Worm (Caenorhabditis elegans): Measurements from ENCODE around the gene acl-4.

acl-4 gene

ce11 chrX:2048865-2049405 is 21.3 kb downstream of the acl-4 start (continued):
- no peak for TF ChIP-seq mel-28 (tag; optimal IDR thresholded peaks at IDR 0.05; ENCODE audit: borderline replicate concordance)

- TF ChIP-seq hsf-1 (GFP tag; IDR thresholded peaks at IDR 0.05): no peak
- no peak for TF ChIP-seq ZK185.1 (tag; optimal IDR thresholded peaks at IDR 0.05; ENCODE audit: poor library complexity, severe bottlenecking)
- no peak for TF ChIP-seq F10E7.11 (tag; optimal IDR thresholded peaks at IDR 0.05)
- no peak for TF ChIP-seq cebp-1 (GFP tag; IDR thresholded peaks at IDR 0.05)
- no peak for TF ChIP-seq cebp-1 (tag; optimal IDR thresholded peaks at IDR 0.05)
- no peak for TF ChIP-seq sdz-38 (tag; optimal IDR thresholded peaks at IDR 0.05)
- TF ChIP-seq lin-54 (GFP tag; optimal IDR thresholded peaks at IDR 0.05): no peak
- TF ChIP-seq Y67H2A.10 (GFP tag; conservative IDR thresholded peaks at IDR 0.05): no peak
- no peak for TF ChIP-seq snpc-1.3 (tag; optimal IDR thresholded peaks at IDR 0.05; ENCODE audit: insufficient read depth)
- TF ChIP-seq ceh-91 (GFP tag; IDR thresholded peaks at IDR 0.05): no peak
- TF ChIP-seq tlf-1 (GFP tag; optimal IDR thresholded peaks at IDR 0.05): no peak
- no peak for TF ChIP-seq sptf-2 (GFP tag; optimal IDR thresholded peaks at IDR 0.05)
- no peak for TF ChIP-seq snpc-1.1 (tag; optimal IDR thresholded peaks at IDR 0.05; ENCODE audit: insufficient read depth)
- no peak for TF ChIP-seq repo-1 (tag; optimal IDR thresholded peaks at IDR 0.05)
- no peak for TF ChIP-seq madf-8 (GFP tag; conservative IDR thresholded peaks at IDR 0.05)
- no peak for TF ChIP-seq ceh-27 (GFP tag; optimal IDR thresholded peaks at IDR 0.05)
- TF ChIP-seq dpff-1 (tag; optimal IDR thresholded peaks at IDR 0.05): no peak
- no peak for TF ChIP-seq ccch-3 (GFP tag; optimal IDR thresholded peaks at IDR 0.05)
- TF ChIP-seq Y53G8AR.9 (GFP tag; conservative IDR thresholded peaks at IDR 0.05): no peak
- TF ChIP-seq lin-40 (tag; optimal IDR thresholded peaks at IDR 0.05): no peak
- TF ChIP-seq ama-1 (optimal IDR thresholded peaks at IDR 0.05): no peak
- no peak for TF ChIP-seq ama-1 (GFP tag; optimal IDR thresholded peaks at IDR 0.05)
Observed at ce11 chrX:2047208-2047946, 22.9 kb downstream of the acl-4 start.

- TF ChIP-seq unc-62 (GFP tag; optimal IDR thresholded peaks at IDR 0.05) (peak; percentile 79), lin-40 (tag; optimal IDR thresholded peaks at IDR 0.05) (no peak), ceh-91 (GFP tag; IDR thresholded peaks at IDR 0.05) (no peak), sdz-38 (tag; optimal IDR thresholded peaks at IDR 0.05) (no peak), B0261.1 (tag; optimal IDR thresholded peaks at IDR 0.05) (no peak), ceh-40 (GFP tag; IDR thresholded peaks at IDR 0.05) (no peak), nfyb-1 (GFP tag; IDR thresholded peaks at IDR 0.05) (0 out of 2 replicates have a peak, but pooled peaks have one; percentile 37), egl-44 (GFP tag; IDR thresholded peaks at IDR 0.05) (peak; percentile 49; the same call in 1 of the 2 replicates), tbp1 (GFP tag; optimal IDR thresholded peaks at IDR 0.05) (no peak), atf-7 (tag; optimal IDR thresholded peaks at IDR 0.05) (no peak), dox-1 (GFP tag; IDR thresholded peaks at IDR 0.05) (no peak), F52B5.7 (tag; optimal IDR thresholded peaks at IDR 0.05) (no peak)
Observed at ce11 chrX:2046124-2046722, 24.0 kb downstream of the acl-4 start, which contains the start of gene igcm-4. Gene igcm-4, minus strand, starts transcription at chrX:2046360.

DNA sequence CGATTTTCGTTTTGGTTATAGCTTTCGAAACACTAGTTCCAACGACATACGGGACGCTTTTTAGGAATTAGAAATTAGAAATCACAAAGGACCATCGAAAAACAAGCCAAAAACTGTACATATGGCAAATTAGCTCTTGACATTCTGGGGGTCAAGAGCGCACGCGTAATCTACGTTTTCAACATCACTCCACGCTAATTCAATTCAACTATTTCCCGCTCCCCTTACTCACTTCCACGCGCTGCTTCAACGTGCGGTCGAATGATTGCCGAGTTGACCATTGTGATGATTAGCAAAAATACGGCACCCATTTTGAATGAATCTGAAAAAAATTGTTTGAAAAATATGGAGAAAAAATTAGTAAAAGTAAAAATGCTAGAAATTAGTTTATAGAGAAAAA is 24.6 kb downstream of the acl-4 start:
- no peak for TF ChIP-seq pha-4 (tag; optimal IDR thresholded peaks at IDR 0.05)
- TF ChIP-seq zim-3 (tag; optimal IDR thresholded peaks at IDR 0.05): no peak
- TF ChIP-seq nhr-120 (GFP tag; IDR thresholded peaks at IDR 0.05): no peak
- no peak for TF ChIP-seq ccch-3 (GFP tag; optimal IDR thresholded peaks at IDR 0.05)
- no peak for TF ChIP-seq ceh-58 (GFP tag; IDR thresholded peaks at IDR 0.05)
- no peak for TF ChIP-seq let-607 (tag; optimal IDR thresholded peaks at IDR 0.05)
- TF ChIP-seq Y53G8AR.9 (GFP tag; conservative IDR thresholded peaks at IDR 0.05): no peak
- TF ChIP-seq hrde-1 (tag; optimal IDR thresholded peaks at IDR 0.05; ENCODE audit: borderline replicate concordance): no peak
- TF ChIP-seq T07F8.4 (tag; optimal IDR thresholded peaks at IDR 0.05): no peak

All from whole organism, young adult.